Worm (Caenorhabditis elegans) whole organism, young adult: ENCODE results near the gene srlf-27.

Experiments
- B0261.1 ChIP-seq: sonication (generic microtip); optimal IDR thresholded peaks from 2 replicates; lab custom pipeline; 2016; ENCODE audit warnings: mild to moderate bottlenecking, missing genetic modification characterization, moderate library complexity, missing compliant biosample characterization
- F37B4.10 ChIP-seq: fragments of 200-800 bp; sonication (Bioruptor generic); IDR thresholded peaks from 2 replicates; pipeline ENCODE4 v1.3.6; 2022; ENCODE audit warnings: missing genetic modification characterization, missing compliant biosample characterization
- ama-1 ChIP-seq, 3 experiments: fragments of 150-350 bp in 1 of 3; sonication (generic microtip) in 2 of 3; optimal IDR thresholded peaks; 2 replicates each; lab custom pipeline; 2014 to 2018; ENCODE audit warnings: missing biosample characterization in 2 of 3, missing genetic modification characterization in 2 of 3, missing genetic modification reagents in 2 of 3
- chd-7 ChIP-seq: sonication (generic microtip); optimal IDR thresholded peaks from 2 replicates; lab custom pipeline; 2016; ENCODE audit warnings: mild to moderate bottlenecking, missing genetic modification characterization, moderate library complexity, missing compliant biosample characterization
- ekl-4 ChIP-seq: fragments of 200-800 bp; sonication (Bioruptor generic); IDR thresholded peaks from 2 replicates; pipeline ENCODE4 v1.3.6; 2022; ENCODE audit warnings: missing genetic modification reagents, missing genetic modification characterization, missing compliant biosample characterization
- lin-35 ChIP-seq, 3 experiments: fragments of 150-350 bp in 2 of 3; sonication (generic microtip) in 1 of 3; optimal IDR thresholded peaks; 2 replicates each; lab custom pipeline; 2014 to 2018; ENCODE audit warnings: missing biosample characterization in 3 of 3, missing genetic modification characterization in 3 of 3, missing genetic modification reagents in 3 of 3
- pha-4 ChIP-seq: fragments of 150-350 bp; sonication (generic microtip); optimal IDR thresholded peaks from 2 replicates; lab custom pipeline; 2014; ENCODE audit warnings: missing biosample characterization, missing genetic modification reagents, missing genetic modification characterization
- unc-130 ChIP-seq: sonication (generic microtip); optimal IDR thresholded peaks from 2 replicates; lab custom pipeline; 2016; ENCODE audit warnings: missing genetic modification reagents, missing genetic modification characterization, missing compliant biosample characterization
- unc-62 ChIP-seq: fragments of 150-350 bp; optimal IDR thresholded peaks from 2 replicates; lab custom pipeline; 2014; ENCODE audit warnings: missing biosample characterization, missing genetic modification reagents, missing genetic modification characterization

ce11 chrIV:14658054-14658631 is 20.6 kb downstream of the srlf-27 start, which contains the start of gene anoh-2:
- TF ChIP-seq ama-1 (optimal IDR thresholded peaks at IDR 0.05; lab: Kevin White, UChicago): no peak
- TF ChIP-seq ama-1 (GFP tag; optimal IDR thresholded peaks at IDR 0.05; lab: Kevin White, UChicago): no peak
- no peak for TF ChIP-seq chd-7 (tag; lab: Kevin White, UChicago)
- peak; percentile 12 for TF ChIP-seq unc-130 (GFP tag; lab: Kevin White, UChicago)
- no peak for TF ChIP-seq ekl-4 (GFP tag; lab: Robert Waterston, UW)
- TF ChIP-seq pha-4 (tag; lab: Kevin White, UChicago): no peak
- TF ChIP-seq lin-35 (GFP tag; optimal IDR thresholded peaks at IDR 0.05; lab: Kevin White, UChicago): no peak
- no peak for TF ChIP-seq B0261.1 (tag; lab: Kevin White, UChicago)
- no peak for TF ChIP-seq F37B4.10
- TF ChIP-seq unc-62: no peak
